Fruit fly (Drosophila melanogaster) whole organism, embryonic: Measurements from ENCODE around the gene CG9395.
A peak's percentile ranks its signal among the peaks of the same experiment; 100 is the strongest.

Experiments
- ATbp ChIP-seq: fragments of 200-800 bp; sonication (Bioruptor generic); optimal IDR thresholded peaks from 2 replicates; lab custom pipeline; 2017; ENCODE audit warnings: missing biosample characterization, mild to moderate bottlenecking, missing genetic modification characterization, missing genetic modification reagents
- Aef1 ChIP-seq: fragments of 200-800 bp; sonication (Bioruptor generic); IDR thresholded peaks from 3 replicates; pipeline ENCODE4 v1.3.6; 2022; ENCODE audit warnings: missing biosample characterization, missing genetic modification characterization
- Antp ChIP-seq: fragments of 200-800 bp; sonication (Bioruptor generic); optimal IDR thresholded peaks from 3 replicates; lab custom pipeline; 2016; ENCODE audit warnings: missing biosample characterization, missing genetic modification characterization
- Atf-2 ChIP-seq: fragments of 200-800 bp; sonication (Bioruptor generic); optimal IDR thresholded peaks from 2 replicates; lab custom pipeline; 2016; ENCODE audit warnings: missing biosample characterization, missing genetic modification characterization
- CG11085 ChIP-seq: fragments of 200-800 bp; sonication (Bioruptor generic); IDR thresholded peaks from 2 replicates; pipeline ENCODE4 v1.3.6; 2022; ENCODE audit warnings: missing biosample characterization, missing genetic modification characterization
- CG11560 ChIP-seq: fragments of 200-800 bp; sonication (Bioruptor generic); IDR thresholded peaks from 3 replicates; pipeline ENCODE4 v1.3.6; 2022; ENCODE audit warnings: missing biosample characterization, missing genetic modification characterization
- CG14014 ChIP-seq: fragments of 200-800 bp; sonication (Bioruptor generic); IDR thresholded peaks from 2 replicates; pipeline ENCODE4 v1.3.6; 2022; ENCODE audit warnings: missing biosample characterization, missing genetic modification characterization
- CG14050 ChIP-seq: fragments of 200-800 bp; sonication (Bioruptor generic); IDR thresholded peaks from 3 replicates; pipeline ENCODE4 v1.3.6; 2022; ENCODE audit warnings: missing biosample characterization, missing genetic modification characterization
- CG14667 ChIP-seq: fragments of 200-800 bp; sonication (Bioruptor generic); IDR thresholded peaks from 2 replicates; pipeline ENCODE4 v1.3.6; 2022; ENCODE audit warnings: missing biosample characterization, missing genetic modification characterization
- CG14710 ChIP-seq: fragments of 200-800 bp; sonication (Bioruptor generic); optimal IDR thresholded peaks from 3 replicates; lab custom pipeline; 2019; ENCODE audit warnings: missing biosample characterization, mild to moderate bottlenecking, missing genetic modification characterization, moderate library complexity
- CG15073 ChIP-seq: fragments of 200-800 bp; sonication (Bioruptor generic); optimal IDR thresholded peaks from 2 replicates; lab custom pipeline; 2016; ENCODE audit warnings: missing biosample characterization, missing genetic modification characterization
- CG15696 ChIP-seq: fragments of 200-800 bp; sonication (Bioruptor generic); optimal IDR thresholded peaks from 2 replicates; lab custom pipeline; 2019; ENCODE audit warnings: missing biosample characterization, mild to moderate bottlenecking, missing genetic modification characterization, moderate library complexity
- CG16779 ChIP-seq: fragments of 200-800 bp; sonication (Bioruptor generic); IDR thresholded peaks from 2 replicates; pipeline ENCODE4 v1.3.6; 2022; ENCODE audit warnings: missing biosample characterization, missing genetic modification characterization
- CG17328 ChIP-seq: fragments of 200-800 bp; sonication (Bioruptor generic); IDR thresholded peaks from 2 replicates; pipeline ENCODE4 v1.3.6; 2022; ENCODE audit warnings: missing biosample characterization, missing genetic modification characterization
- CG18011 ChIP-seq: fragments of 200-800 bp; sonication (Bioruptor generic); optimal IDR thresholded peaks from 2 replicates; lab custom pipeline; 2017; ENCODE audit warnings: missing biosample characterization, missing genetic modification characterization, mild to moderate bottlenecking, moderate library complexity, missing genotype
- CG3163 ChIP-seq: fragments of 200-800 bp; sonication (Bioruptor generic); optimal IDR thresholded peaks from 3 replicates; lab custom pipeline; 2016; ENCODE audit warnings: missing biosample characterization, missing genetic modification characterization
- CG34422 ChIP-seq: fragments of 200-800 bp; sonication (Bioruptor generic); IDR thresholded peaks from 3 replicates; pipeline ENCODE4 v1.3.6; 2022; ENCODE audit warnings: missing biosample characterization, missing genetic modification characterization
- CG3726 ChIP-seq: fragments of 200-800 bp; sonication (Bioruptor generic); IDR thresholded peaks from 3 replicates; pipeline ENCODE4, ENCODE4 v1.3.6; 2022; ENCODE audit warnings: missing biosample characterization, missing genetic modification characterization
- CG4404 ChIP-seq: fragments of 200-800 bp; sonication (Bioruptor generic); IDR thresholded peaks from 2 replicates; pipeline ENCODE4 v1.3.6; 2022; ENCODE audit warnings: missing biosample characterization, missing genetic modification characterization
- CG7556 ChIP-seq: fragments of 200-800 bp; sonication (Bioruptor generic); optimal IDR thresholded peaks from 2 replicates; lab custom pipeline; 2017; ENCODE audit warnings: missing biosample characterization, mild to moderate bottlenecking, missing genetic modification characterization
- CG7928 ChIP-seq: fragments of 200-800 bp; sonication (Bioruptor generic); optimal IDR thresholded peaks from 2 replicates; lab custom pipeline; 2017; ENCODE audit warnings: missing biosample characterization, mild to moderate bottlenecking, missing genetic modification characterization
- CG9727 ChIP-seq: fragments of 200-800 bp; sonication (Bioruptor generic); optimal IDR thresholded peaks from 3 replicates; lab custom pipeline; 2017; ENCODE audit warnings: missing biosample characterization, mild to moderate bottlenecking, missing genetic modification characterization
- Dad ChIP-seq: fragments of 200-800 bp; sonication (Bioruptor generic); optimal IDR thresholded peaks from 3 replicates; lab custom pipeline; 2016; ENCODE audit warnings: missing biosample characterization, missing genetic modification characterization
- Deaf1 ChIP-seq: fragments of 200-800 bp; optimal IDR thresholded peaks from 3 replicates; lab custom pipeline; 2019; ENCODE audit warnings: missing biosample characterization, mild to moderate bottlenecking, missing genetic modification characterization, moderate library complexity
- Ets97D ChIP-seq: fragments of 200-800 bp; sonication (Bioruptor generic); optimal IDR thresholded peaks from 3 replicates; lab custom pipeline; 2016; ENCODE audit warnings: missing biosample characterization, missing genetic modification characterization
- Fer2 ChIP-seq: fragments of 200-800 bp; sonication (Bioruptor generic); optimal IDR thresholded peaks from 2 replicates; lab custom pipeline; 2018; ENCODE audit warnings: missing biosample characterization, mild to moderate bottlenecking, missing genetic modification characterization, moderate library complexity
- Hr39 ChIP-seq: fragments of >200 bp; optimal IDR thresholded peaks from 2 replicates; lab custom pipeline; 2017
- Hr78 ChIP-seq, 2 experiments: fragments of 200-800 bp in 1 of 2; fragments of >200 bp in 1 of 2; sonication (Bioruptor generic) in 1 of 2; optimal IDR thresholded peaks; 2 replicates each; lab custom pipeline; 2017 to 2019; ENCODE audit warnings: missing biosample characterization in 2 of 2, missing genetic modification characterization in 2 of 2, mild to moderate bottlenecking in 1 of 2, moderate library complexity in 1 of 2
- Ptx1 ChIP-seq: fragments of 200-800 bp; sonication (Bioruptor generic); IDR thresholded peaks from 2 replicates; pipeline ENCODE4 v1.3.6; 2022; ENCODE audit warnings: missing biosample characterization, missing genetic modification characterization
- Trl ChIP-seq, 3 experiments: fragments of >200 bp in 2 of 3; fragments of 200-800 bp in 1 of 3; sonication (Bioruptor generic) in 1 of 3; optimal IDR thresholded peaks; 2 replicates in 1 of 3; 3 replicates in 2 of 3; lab custom pipeline; 2016 to 2017; ENCODE audit warnings: missing biosample characterization in 1 of 3, missing genetic modification characterization in 1 of 3
- amos ChIP-seq: fragments of 200-800 bp; sonication (Bioruptor generic); IDR thresholded peaks from 2 replicates; pipeline ENCODE4 v1.3.6; 2022; ENCODE audit warnings: missing biosample characterization, missing genetic modification characterization; ENCODE audit not compliant: partially characterized antibody
- az2 ChIP-seq: fragments of 200-800 bp; sonication (Bioruptor generic); optimal IDR thresholded peaks from 3 replicates; lab custom pipeline; 2016; ENCODE audit warnings: missing biosample characterization, missing genetic modification characterization
- bab2 ChIP-seq: fragments of 200-800 bp; sonication (Bioruptor generic); optimal IDR thresholded peaks from 2 replicates; lab custom pipeline; 2016; ENCODE audit warnings: missing biosample characterization, missing genetic modification characterization
- bbx ChIP-seq: fragments of 200-800 bp; sonication (Bioruptor generic); IDR thresholded peaks from 2 replicates; pipeline ENCODE4 v1.3.6; 2022; ENCODE audit warnings: missing biosample characterization, missing genetic modification characterization; ENCODE audit not compliant: partially characterized antibody
- bcd ChIP-seq: fragments of 200-800 bp; sonication (Bioruptor generic); optimal IDR thresholded peaks from 2 replicates; lab custom pipeline; 2017; ENCODE audit warnings: missing biosample characterization, mild to moderate bottlenecking, missing genetic modification characterization
- crp ChIP-seq, 2 experiments: fragments of 200-800 bp; sonication (Bioruptor generic); optimal IDR thresholded peaks; 2 replicates in 1 of 2; 3 replicates in 1 of 2; lab custom pipeline; 2017; ENCODE audit warnings: missing biosample characterization in 2 of 2, missing genetic modification characterization in 2 of 2, mild to moderate bottlenecking in 1 of 2, moderate library complexity in 1 of 2
- esg ChIP-seq: fragments of 200-800 bp; sonication (Bioruptor generic); conservative IDR thresholded peaks from 2 replicates; pipeline ENCODE4 v1.3.6; 2022; ENCODE audit warnings: missing biosample characterization, missing genetic modification characterization
- gce ChIP-seq: fragments of 200-800 bp; sonication (Bioruptor generic); IDR thresholded peaks from 3 replicates; pipeline ENCODE4 v1.3.6; 2022; ENCODE audit warnings: missing biosample characterization, missing genetic modification characterization
- her ChIP-seq: fragments of 200-800 bp; sonication (Bioruptor generic); optimal IDR thresholded peaks from 2 replicates; lab custom pipeline; 2016; ENCODE audit warnings: missing biosample characterization, missing genetic modification characterization
- lmd ChIP-seq: fragments of 200-800 bp; sonication (Bioruptor generic); IDR thresholded peaks from 2 replicates; pipeline ENCODE4 v1.3.6; 2022; ENCODE audit warnings: missing biosample characterization, missing genetic modification characterization
- maf-S ChIP-seq: fragments of 200-800 bp; sonication (Bioruptor generic); optimal IDR thresholded peaks from 2 replicates; lab custom pipeline; 2016; ENCODE audit warnings: missing biosample characterization, missing genetic modification characterization
- pzg ChIP-seq: fragments of 200-800 bp; sonication (Bioruptor generic); optimal IDR thresholded peaks from 3 replicates; lab custom pipeline; 2018; ENCODE audit warnings: missing biosample characterization, mild to moderate bottlenecking, missing genetic modification characterization, moderate library complexity
- ro ChIP-seq: fragments of 200-800 bp; sonication (Bioruptor generic); IDR thresholded peaks from 2 replicates; pipeline ENCODE4 v1.3.6; 2022; ENCODE audit warnings: missing biosample characterization, missing genetic modification characterization
- sens ChIP-seq: fragments of 200-800 bp; sonication (Bioruptor generic); peaks from one replicate; lab custom pipeline; 2016; ENCODE audit warnings: missing biosample characterization, missing genetic modification characterization
- sens-2 ChIP-seq: fragments of 200-800 bp; sonication (Bioruptor generic); IDR thresholded peaks from 2 replicates; pipeline ENCODE4 v1.3.6; 2022; ENCODE audit warnings: missing biosample characterization, missing genetic modification characterization
- sqz ChIP-seq: fragments of 200-800 bp; sonication (Bioruptor generic); optimal IDR thresholded peaks from 3 replicates; lab custom pipeline; 2018; ENCODE audit warnings: missing biosample characterization, mild to moderate bottlenecking, missing genetic modification characterization
- sr ChIP-seq: fragments of 200-800 bp; sonication (Bioruptor generic); IDR thresholded peaks from 3 replicates; pipeline ENCODE4 v1.3.6; 2022; ENCODE audit warnings: missing biosample characterization, missing genetic modification characterization
- stwl ChIP-seq: fragments of 200-800 bp; sonication (Bioruptor generic); optimal IDR thresholded peaks from 3 replicates; lab custom pipeline; 2018; ENCODE audit warnings: missing biosample characterization, mild to moderate bottlenecking, missing genetic modification characterization, moderate library complexity
- wdn ChIP-seq: fragments of 200-800 bp; sonication (Bioruptor generic); IDR thresholded peaks from 2 replicates; pipeline ENCODE4 v1.3.6; 2022; ENCODE audit warnings: missing biosample characterization, missing genetic modification characterization

Gene CG9395

DNA sequence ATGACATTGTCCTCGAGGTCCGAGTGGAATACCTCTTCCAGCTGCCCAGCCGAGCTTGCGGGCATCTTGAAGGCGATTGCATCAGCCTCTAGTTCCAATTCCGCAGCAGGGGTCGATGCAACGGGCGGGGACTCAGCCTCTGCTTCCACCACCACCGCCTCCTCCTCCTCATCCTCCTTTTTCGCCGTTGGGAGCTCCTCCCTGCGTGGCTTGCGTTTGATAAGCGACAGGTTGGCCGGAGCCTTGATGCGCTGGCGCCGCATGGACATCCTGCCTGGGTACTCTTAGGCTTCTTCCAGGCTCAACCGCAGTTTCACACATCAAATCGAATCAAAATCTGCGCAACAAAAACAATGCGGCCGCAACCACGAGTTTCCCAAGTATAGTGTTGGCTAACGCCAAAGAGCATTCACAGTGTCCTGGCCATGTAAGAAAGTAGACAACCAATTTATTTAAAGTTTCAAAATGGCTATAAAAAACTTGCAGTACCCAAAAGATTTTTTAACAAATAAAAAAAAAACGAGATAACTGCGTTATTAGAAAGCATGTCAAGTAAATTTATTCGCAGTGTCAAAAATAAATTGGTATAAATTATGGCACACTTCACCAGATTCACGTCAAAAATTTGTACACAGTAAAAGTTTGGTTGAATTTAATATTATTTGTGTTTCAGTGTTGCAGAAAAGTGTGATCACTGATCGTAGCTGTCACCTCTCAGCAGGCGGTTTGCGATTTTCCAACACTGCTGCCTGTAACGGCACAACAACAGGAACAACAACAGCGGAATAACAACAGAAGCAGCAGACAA, 18.8 kb upstream of the CG9395 start, which contains the start of the genes Bdp1 and CG6565 (continued):
- TF ChIP-seq Hr78 (GFP tag; optimal IDR thresholded peaks at IDR 0.05; lab: Kevin White, UChicago), result no peak
- no peak for TF ChIP-seq Hr39 (lab: Kevin White, UChicago)
- peak; percentile 99 for TF ChIP-seq Atf-2
- peak; percentile 49 for TF ChIP-seq pzg (GFP tag; lab: Kevin White, UChicago)
- peak; percentile 98 for TF ChIP-seq CG7556
- peak; percentile 93 for TF ChIP-seq Fer2
- TF ChIP-seq CG14667 (GFP tag; lab: Robert Waterston, UW), result peak; percentile 91
- TF ChIP-seq CG3163 (GFP tag; lab: Kevin White, UChicago), result peak; percentile 91
- TF ChIP-seq bbx (GFP tag; lab: Robert Waterston, UW), result no peak; the same call in 1 of the 2 replicates
- peak; percentile 99 for TF ChIP-seq bab2
- TF ChIP-seq crp (GFP tag; optimal IDR thresholded peaks at IDR 0.05; lab: Kevin White, UChicago), result peak; percentile 8 to 76
- peak; percentile 97 for TF ChIP-seq esg (GFP tag; lab: Robert Waterston, UW)
- TF ChIP-seq CG16779, result peak; percentile 65; the same call in 1 of the 2 replicates
- TF ChIP-seq Antp, result peak; percentile 98
- TF ChIP-seq Trl (optimal IDR thresholded peaks at IDR 0.05; lab: Kevin White, UChicago), result no peak
- TF ChIP-seq Trl (GFP tag; optimal IDR thresholded peaks at IDR 0.05; lab: Kevin White, UChicago), result peak; percentile 98
- peak; percentile 98 for TF ChIP-seq maf-S (GFP tag; lab: Kevin White, UChicago)
- peak; percentile 67; the same call in 1 of the 3 replicates for TF ChIP-seq sr (GFP tag; lab: Robert Waterston, UW)
- peak; percentile 92 for TF ChIP-seq CG14050
- TF ChIP-seq her (GFP tag; lab: Kevin White, UChicago), result peak; percentile 95
- TF ChIP-seq CG7928 (GFP tag; lab: Kevin White, UChicago), result peak; percentile 77
- peak; percentile 90 for TF ChIP-seq CG17328 (GFP tag; lab: Robert Waterston, UW)
- TF ChIP-seq CG15073 (GFP tag; lab: Kevin White, UChicago), result peak; percentile 85
- TF ChIP-seq CG3726 (GFP tag; lab: Robert Waterston, UW), result peak; percentile 89; the same call in 2 of the 3 replicates
- peak; percentile 98 for TF ChIP-seq lmd (GFP tag; lab: Robert Waterston, UW)
- peak; percentile 98 for TF ChIP-seq bcd (GFP tag; lab: Kevin White, UChicago)
- TF ChIP-seq CG18011 (GFP tag; lab: Kevin White, UChicago), result peak; percentile 89
- TF ChIP-seq CG9727 (GFP tag; lab: Kevin White, UChicago), result peak; percentile 99
- peak; percentile 98 for TF ChIP-seq az2
- TF ChIP-seq ro, result peak; percentile 90
- peak; percentile 98 for TF ChIP-seq Ptx1 (GFP tag; lab: Robert Waterston, UW)
- TF ChIP-seq sens-2 (GFP tag; lab: Robert Waterston, UW), result peak; percentile 82
- TF ChIP-seq amos, result 0 out of 2 replicates have a peak, but pooled peaks have one; percentile 10
- TF ChIP-seq Ets97D (GFP tag; lab: Kevin White, UChicago), result peak; percentile 95
- TF ChIP-seq CG34422 (GFP tag; lab: Robert Waterston, UW), result peak; percentile 96
- peak; percentile 91 for TF ChIP-seq CG11560
- TF ChIP-seq gce (GFP tag; lab: Robert Waterston, UW), result peak; percentile 76
- TF ChIP-seq CG11085, result peak; percentile 93
- TF ChIP-seq wdn (GFP tag; lab: Robert Waterston, UW), result peak; percentile 86
- TF ChIP-seq Aef1, result peak; percentile 97
- peak; percentile 73 for TF ChIP-seq Deaf1 (tag; lab: Kevin White, UChicago)
- peak; percentile 100 for TF ChIP-seq sens (GFP tag; lab: Kevin White, UChicago)
- TF ChIP-seq sqz, result peak; percentile 92
- TF ChIP-seq CG4404, result peak; percentile 98
- TF ChIP-seq CG15696 (tag; lab: Kevin White, UChicago), result peak; percentile 97
- peak; percentile 91 for TF ChIP-seq ATbp (GFP tag; lab: Kevin White, UChicago)
- TF ChIP-seq stwl (tag; lab: Kevin White, UChicago), result peak; percentile 86
- TF ChIP-seq CG14014 (GFP tag; lab: Robert Waterston, UW), result peak; percentile 95
- TF ChIP-seq Dad (GFP tag; lab: Kevin White, UChicago), result peak; percentile 98
- TF ChIP-seq CG14710, result peak; percentile 98
